Fruit fly (Drosophila melanogaster) Kc167 (cell line): ENCODE results near the gene CG11902.

Source experiments
- Myc ChIP-seq: fragments of >200 bp; optimal IDR thresholded peaks from 2 replicates; lab custom pipeline; 2017; ENCODE audit warnings: missing external identifiers
- Sin3A ChIP-seq: fragments of >200 bp; optimal IDR thresholded peaks from 2 replicates; lab custom pipeline; 2018; ENCODE audit warnings: missing external identifiers
- h ChIP-seq: fragments of >200 bp; optimal IDR thresholded peaks from 3 replicates; lab custom pipeline; 2018; ENCODE audit warnings: missing external identifiers
- insv ChIP-seq: fragments of >200 bp; optimal IDR thresholded peaks from 3 replicates; lab custom pipeline; 2018; ENCODE audit warnings: missing external identifiers
- psq ChIP-seq: fragments of >200 bp; optimal IDR thresholded peaks from 2 replicates; lab custom pipeline; 2017; ENCODE audit warnings: missing external identifiers
- ttk ChIP-seq: sonication (Bioruptor generic); optimal IDR thresholded peaks from 2 replicates; lab custom pipeline; 2017; ENCODE audit warnings: missing external identifiers

CG11902 gene

dm6 chr3R:25305822-25306544, 29.1 kb upstream of the CG11902 start:
- TF ChIP-seq Myc (lab: Kevin White, UChicago): no peak
- TF ChIP-seq psq (lab: Kevin White, UChicago): no peak
- TF ChIP-seq h: no peak
- TF ChIP-seq insv (lab: Kevin White, UChicago): no peak
- TF ChIP-seq ttk (lab: Kevin White, UChicago): no peak
- TF ChIP-seq Sin3A: no peak

dm6 chr3R:25308228-25308627, 26.8 kb upstream of the CG11902 start, which contains the start of gene CG10550:
TSS of gene CG10550 (minus strand) at chr3R:25308391.
- no peak for TF ChIP-seq psq (lab: Kevin White, UChicago)
- TF ChIP-seq h: no peak
- no peak for TF ChIP-seq Sin3A
- no peak for TF ChIP-seq ttk (lab: Kevin White, UChicago)
- no peak for TF ChIP-seq insv (lab: Kevin White, UChicago)
- no peak for TF ChIP-seq Myc (lab: Kevin White, UChicago)

dm6 chr3R:25309175-25309574, 25.9 kb upstream of the CG11902 start:
- TF ChIP-seq Myc (lab: Kevin White, UChicago): no peak

dm6 chr3R:25310843-25311242, 24.2 kb upstream of the CG11902 start, which contains the start of gene CG31099:
TSS of gene CG31099 (minus strand) at chr3R:25310943.
- TF ChIP-seq ttk (lab: Kevin White, UChicago) (no peak), insv (lab: Kevin White, UChicago) (no peak), Myc (lab: Kevin White, UChicago) (no peak), psq (lab: Kevin White, UChicago) (no peak), Sin3A (no peak), h (no peak)

- TF ChIP-seq Sin3A (no peak), Myc (lab: Kevin White, UChicago) (no peak), h (no peak), psq (lab: Kevin White, UChicago) (no peak), insv (lab: Kevin White, UChicago) (no peak), ttk (lab: Kevin White, UChicago) (no peak)
Measured at dm6 chr3R:25312583-25312982, 22.5 kb upstream of the CG11902 start.

- TF ChIP-seq psq (lab: Kevin White, UChicago): no peak
- TF ChIP-seq ttk (lab: Kevin White, UChicago): no peak
- TF ChIP-seq h: no peak
- no peak for TF ChIP-seq insv (lab: Kevin White, UChicago)
- TF ChIP-seq Sin3A: no peak
Measured at dm6 chr3R:25313771-25314170, 21.3 kb upstream of the CG11902 start, which contains the start of gene CG31087. TSS of gene CG31087 (minus strand) at chr3R:25313833.

- no peak for TF ChIP-seq Myc (lab: Kevin White, UChicago)
- TF ChIP-seq insv (lab: Kevin White, UChicago): no peak
- no peak for TF ChIP-seq psq (lab: Kevin White, UChicago)
- no peak for TF ChIP-seq ttk (lab: Kevin White, UChicago)
- TF ChIP-seq Sin3A: no peak
- no peak for TF ChIP-seq h
Measured at dm6 chr3R:25316016-25316415, 19.0 kb upstream of the CG11902 start, which contains the start of gene CG10559. TSS of gene CG10559 (minus strand) at chr3R:25316116.

- TF ChIP-seq Myc (lab: Kevin White, UChicago): no peak
- no peak for TF ChIP-seq psq (lab: Kevin White, UChicago)
- no peak for TF ChIP-seq h
- no peak for TF ChIP-seq ttk (lab: Kevin White, UChicago)
- no peak for TF ChIP-seq insv (lab: Kevin White, UChicago)
- TF ChIP-seq Sin3A: no peak
Measured at dm6 chr3R:25318011-25318410, 17.0 kb upstream of the CG11902 start, which contains the start of gene CG10553. TSS of gene CG10553 (minus strand) at chr3R:25318111.

dm6 chr3R:25320051-25320705, 14.9 kb upstream of the CG11902 start, which contains the start of gene CG10560:
TSS of gene CG10560 (minus strand) at chr3R:25320101.
- TF ChIP-seq Sin3A (no peak), h (no peak), psq (lab: Kevin White, UChicago) (no peak), insv (lab: Kevin White, UChicago) (no peak), ttk (lab: Kevin White, UChicago) (no peak), Myc (lab: Kevin White, UChicago) (no peak)

- TF ChIP-seq Sin3A: no peak
- no peak for TF ChIP-seq psq (lab: Kevin White, UChicago)
- TF ChIP-seq Myc (lab: Kevin White, UChicago): no peak
- TF ChIP-seq h: no peak
- TF ChIP-seq insv (lab: Kevin White, UChicago): no peak
- TF ChIP-seq ttk (lab: Kevin White, UChicago): no peak
Measured at dm6 chr3R:25320898-25321297, 14.2 kb upstream of the CG11902 start.

- TF ChIP-seq insv (lab: Kevin White, UChicago) (no peak), ttk (lab: Kevin White, UChicago) (no peak), Myc (lab: Kevin White, UChicago) (no peak), psq (lab: Kevin White, UChicago) (no peak), Sin3A (no peak), h (no peak)
Measured at dm6 chr3R:25321681-25322080, 13.4 kb upstream of the CG11902 start.

- no peak for TF ChIP-seq h
- no peak for TF ChIP-seq psq (lab: Kevin White, UChicago)
- no peak for TF ChIP-seq Myc (lab: Kevin White, UChicago)
- TF ChIP-seq ttk (lab: Kevin White, UChicago): no peak
- TF ChIP-seq insv (lab: Kevin White, UChicago): no peak
- no peak for TF ChIP-seq Sin3A
Measured at dm6 chr3R:25322657-25323056, 12.4 kb upstream of the CG11902 start, which contains the start of gene CG10562. TSS of gene CG10562 (minus strand) at chr3R:25322757.
